Worm (Caenorhabditis elegans): Measurements from ENCODE around the gene clp-2.

The clp-2 gene

ce11 chrIII:4706678-4707077, 2.9 kb upstream of the clp-2 start, which contains the start of gene T04A8.13:
Gene T04A8.13 (plus strand): TSS chrIII:4706978.
- no peak for TF ChIP-seq fkh-10 (GFP tag; optimal IDR thresholded peaks at IDR 0.05)

ce11 chrIII:4705207-4705606, 1.4 kb upstream of the clp-2 start, which contains the start of gene pgap-2:
Gene pgap-2 (plus strand): TSS chrIII:4705507.
- TF ChIP-seq ceh-14 (tag; optimal IDR thresholded peaks at IDR 0.05) = no peak
- no peak for TF ChIP-seq ceh-24 (tag; optimal IDR thresholded peaks at IDR 0.05)
- no peak for TF ChIP-seq K09A11.1 (tag; optimal IDR thresholded peaks at IDR 0.05; ENCODE audit: insufficient read depth)
- TF ChIP-seq ceh-34 (tag; optimal IDR thresholded peaks at IDR 0.05) = no peak
- TF ChIP-seq tbx-7 (tag; optimal IDR thresholded peaks at IDR 0.05) = no peak

- TF ChIP-seq K02D7.2 (tag; optimal IDR thresholded peaks at IDR 0.05) (no peak), pros-1 (tag; optimal IDR thresholded peaks at IDR 0.05) (no peak), pha-4 (tag; optimal IDR thresholded peaks at IDR 0.05) (no peak), tbx-2 (tag; optimal IDR thresholded peaks at IDR 0.05) (no peak), che-1 (tag; optimal IDR thresholded peaks at IDR 0.05) (no peak), odd-2 (tag; optimal IDR thresholded peaks at IDR 0.05) (no peak), ceh-24 (tag; optimal IDR thresholded peaks at IDR 0.05) (no peak), ref-2 (tag; optimal IDR thresholded peaks at IDR 0.05) (no peak), gmeb-2 (tag; optimal IDR thresholded peaks at IDR 0.05) (no peak), fkh-6 (tag; optimal IDR thresholded peaks at IDR 0.05) (no peak), unc-55 (GFP tag; optimal IDR thresholded peaks at IDR 0.05) (no peak), ceh-45 (GFP tag; IDR thresholded peaks at IDR 0.05) (no peak), madf-2 (tag; optimal IDR thresholded peaks at IDR 0.05) (no peak), nhr-11 (tag; optimal IDR thresholded peaks at IDR 0.05) (no peak), ceh-2 (tag; optimal IDR thresholded peaks at IDR 0.05) (no peak), sox-2 (GFP tag; IDR thresholded peaks at IDR 0.05) (no peak)
Observed at ce11 chrIII:4699922-4700321, 3.9 kb downstream of the clp-2 start, which contains the start of gene sel-13. Gene sel-13 (minus strand): TSS chrIII:4700224.

ce11 chrIII:4697819-4698218, 6.0 kb downstream of the clp-2 start, which contains the start of gene dnj-18:
Gene dnj-18 (plus strand): TSS chrIII:4698119.
- no peak for TF ChIP-seq ceh-31 (tag; optimal IDR thresholded peaks at IDR 0.05)
- no peak for TF ChIP-seq ceh-9 (tag; optimal IDR thresholded peaks at IDR 0.05)
- TF ChIP-seq fkh-6 (tag; optimal IDR thresholded peaks at IDR 0.05) = no peak
- no peak for TF ChIP-seq unc-42 (tag; optimal IDR thresholded peaks at IDR 0.05)
- TF ChIP-seq pha-2 (tag; optimal IDR thresholded peaks at IDR 0.05) = no peak
- no peak for TF ChIP-seq pag-3 (tag; optimal IDR thresholded peaks at IDR 0.05; ENCODE audit: borderline replicate concordance)
- TF ChIP-seq unc-3 (GFP tag; conservative IDR thresholded peaks at IDR 0.05) = no peak
- no peak for TF ChIP-seq unc-3 (tag; optimal IDR thresholded peaks at IDR 0.05)
- TF ChIP-seq ttx-3 (tag; optimal IDR thresholded peaks at IDR 0.05) = no peak
- TF ChIP-seq ceh-24 (tag; optimal IDR thresholded peaks at IDR 0.05) = no peak
- no peak for TF ChIP-seq nfya-1 (tag; optimal IDR thresholded peaks at IDR 0.05)
- TF ChIP-seq tbx-2 (tag; optimal IDR thresholded peaks at IDR 0.05) = no peak
- no peak for TF ChIP-seq dmd-4 (tag; optimal IDR thresholded peaks at IDR 0.05; ENCODE audit: borderline replicate concordance)

ce11 chrIII:4696903-4697302, 6.9 kb downstream of the clp-2 start:
- TF ChIP-seq pax-1 (tag; optimal IDR thresholded peaks at IDR 0.05) = no peak
- no peak for TF ChIP-seq dve-1 (tag; optimal IDR thresholded peaks at IDR 0.05)
- no peak for TF ChIP-seq syd-9 (tag; optimal IDR thresholded peaks at IDR 0.05)
- no peak for TF ChIP-seq rnt-1 (tag; optimal IDR thresholded peaks at IDR 0.05)
- TF ChIP-seq ttx-3 (tag; optimal IDR thresholded peaks at IDR 0.05) = no peak
- TF ChIP-seq ceh-45 (GFP tag; IDR thresholded peaks at IDR 0.05) = no peak
- no peak for TF ChIP-seq pros-1 (tag; optimal IDR thresholded peaks at IDR 0.05)
- TF ChIP-seq elt-2 (tag; optimal IDR thresholded peaks at IDR 0.05) = no peak
- TF ChIP-seq ceh-22 (tag; optimal IDR thresholded peaks at IDR 0.05) = no peak
- no peak for TF ChIP-seq hlh-8 (tag; optimal IDR thresholded peaks at IDR 0.05)
- TF ChIP-seq unc-3 (GFP tag; conservative IDR thresholded peaks at IDR 0.05) = no peak
- TF ChIP-seq unc-3 (tag; optimal IDR thresholded peaks at IDR 0.05) = no peak
- TF ChIP-seq pha-4 (tag; optimal IDR thresholded peaks at IDR 0.05) = no peak
- no peak for TF ChIP-seq nhr-232 (tag; optimal IDR thresholded peaks at IDR 0.05)
- no peak for TF ChIP-seq lim-6 (tag; optimal IDR thresholded peaks at IDR 0.05)
- TF ChIP-seq F13H6.1 (tag; optimal IDR thresholded peaks at IDR 0.05) = no peak

Measured in whole organism, late embryonic.